Fruit fly (Drosophila melanogaster) whole organism, adult: Measurements from ENCODE around the gene TrxT.

Source experiments
- CG33017 ChIP-seq: fragments of 200-800 bp; sonication (Bioruptor generic); optimal IDR thresholded peaks from 2 replicates; lab custom pipeline; 2018; ENCODE audit warnings: missing biosample characterization, mild to moderate bottlenecking, missing genetic modification characterization, moderate library complexity
- CG5204 ChIP-seq: fragments of 200-800 bp; sonication (Bioruptor generic); optimal IDR thresholded peaks from 2 replicates; lab custom pipeline; 2016; ENCODE audit warnings: missing biosample characterization, missing genetic modification characterization

dm6 chrX:5293141-5293540 lies 18.5 kb downstream of the TrxT start:
- TF ChIP-seq CG33017 (tag; lab: Kevin White, UChicago) (no peak), CG5204 (GFP tag; lab: Kevin White, UChicago) (no peak)
